Worm (Caenorhabditis elegans) whole organism, late embryonic: ENCODE results near the gene math-37.
"Not testable (repeated sequence)": the region's sequence is repeated elsewhere in the genome, so short reads cannot be mapped to it uniquely, and the experiment has no call there.

ENCODE experiments used
- C38D4.7 ChIP-seq: fragments of 200-800 bp; sonication (Bioruptor generic); optimal IDR thresholded peaks from 2 replicates; lab custom pipeline; 2018; ENCODE audit warnings: mild to moderate bottlenecking, missing genetic modification characterization, moderate library complexity, missing compliant biosample characterization
- K09A11.1 ChIP-seq: sonication (generic microtip); optimal IDR thresholded peaks from 2 replicates; lab custom pipeline; 2017; ENCODE audit warnings: antibody characterized with exemption, mild to moderate bottlenecking, missing genetic modification characterization, missing compliant biosample characterization; ENCODE audit not compliant: insufficient read depth
- ama-1 ChIP-seq: fragments of 150-350 bp; optimal IDR thresholded peaks from 2 replicates; lab custom pipeline; 2014
- ceh-14 ChIP-seq: sonication (generic microtip); optimal IDR thresholded peaks from 2 replicates; lab custom pipeline; 2016; ENCODE audit warnings: missing genotype, missing genetic modification characterization, missing compliant biosample characterization
- ceh-19 ChIP-seq: fragments of 200-800 bp; sonication (Bioruptor generic); optimal IDR thresholded peaks from 2 replicates; lab custom pipeline; 2018; ENCODE audit warnings: mild to moderate bottlenecking, missing genetic modification characterization, missing compliant biosample characterization
- ceh-2 ChIP-seq: sonication (generic microtip); optimal IDR thresholded peaks from 2 replicates; lab custom pipeline; 2016; ENCODE audit warnings: missing genotype, missing genetic modification characterization, missing compliant biosample characterization
- ceh-24 ChIP-seq: sonication (generic microtip); optimal IDR thresholded peaks from 2 replicates; lab custom pipeline; 2016; ENCODE audit warnings: mild to moderate bottlenecking, missing genetic modification characterization, missing compliant biosample characterization
- ceh-30 ChIP-seq: fragments of 150-350 bp; optimal IDR thresholded peaks from 2 replicates; lab custom pipeline; 2014; ENCODE audit warnings: missing biosample characterization, missing genetic modification characterization
- ceh-31 ChIP-seq: sonication (generic microtip); optimal IDR thresholded peaks from 2 replicates; lab custom pipeline; 2016; ENCODE audit warnings: missing genetic modification characterization, missing compliant biosample characterization
- ceh-6 ChIP-seq: fragments of 200-800 bp; sonication (Bioruptor generic); optimal IDR thresholded peaks from 2 replicates; lab custom pipeline; 2018; ENCODE audit warnings: mild to moderate bottlenecking, missing genetic modification characterization, missing compliant biosample characterization
- dve-1 ChIP-seq: sonication (generic microtip); optimal IDR thresholded peaks from 2 replicates; lab custom pipeline; 2017; ENCODE audit warnings: antibody characterized with exemption, mild to moderate bottlenecking, missing genetic modification characterization, missing compliant biosample characterization
- elt-2 ChIP-seq: sonication (generic microtip); optimal IDR thresholded peaks from 2 replicates; lab custom pipeline; 2016; ENCODE audit warnings: missing genetic modification reagents, missing genetic modification characterization, missing compliant biosample characterization
- ets-4 ChIP-seq: sonication (generic microtip); optimal IDR thresholded peaks from 2 replicates; lab custom pipeline; 2016; ENCODE audit warnings: missing genetic modification characterization, missing compliant biosample characterization
- hlh-13 ChIP-seq: fragments of 200-800 bp; sonication (Bioruptor generic); optimal IDR thresholded peaks from 2 replicates; lab custom pipeline; 2018; ENCODE audit warnings: mild to moderate bottlenecking, missing genetic modification characterization, missing compliant biosample characterization
- hlh-15 ChIP-seq: sonication (generic microtip); optimal IDR thresholded peaks from 2 replicates; lab custom pipeline; 2016; ENCODE audit warnings: missing genetic modification characterization, missing compliant biosample characterization
- hlh-6 ChIP-seq: sonication (generic microtip); optimal IDR thresholded peaks from 2 replicates; lab custom pipeline; 2016; ENCODE audit warnings: missing genotype, missing genetic modification characterization, missing compliant biosample characterization
- lim-6 ChIP-seq: sonication (generic microtip); optimal IDR thresholded peaks from 2 replicates; lab custom pipeline; 2016; ENCODE audit warnings: missing genetic modification characterization, missing compliant biosample characterization
- lin-11 ChIP-seq: fragments of 200-800 bp; sonication (Bioruptor generic); optimal IDR thresholded peaks from 2 replicates; lab custom pipeline; 2018; ENCODE audit warnings: mild to moderate bottlenecking, missing genetic modification characterization, missing compliant biosample characterization
- nhr-11 ChIP-seq: fragments of 150-350 bp; optimal IDR thresholded peaks from 2 replicates; lab custom pipeline; 2014; ENCODE audit warnings: missing biosample characterization, missing genetic modification characterization
- odd-2 ChIP-seq: sonication (generic microtip); optimal IDR thresholded peaks from 2 replicates; lab custom pipeline; 2017; ENCODE audit warnings: antibody characterized with exemption, mild to moderate bottlenecking, missing genetic modification characterization, missing compliant biosample characterization
- pat-9 ChIP-seq: fragments of 200-800 bp; sonication (Bioruptor generic); optimal IDR thresholded peaks from 2 replicates; lab custom pipeline; 2018; ENCODE audit warnings: mild to moderate bottlenecking, missing genetic modification characterization, moderate library complexity, missing compliant biosample characterization
- pha-2 ChIP-seq: sonication (generic microtip); optimal IDR thresholded peaks from 2 replicates; lab custom pipeline; 2017; ENCODE audit warnings: mild to moderate bottlenecking, missing genetic modification characterization, missing compliant biosample characterization
- pha-4 ChIP-seq: fragments of 150-350 bp; optimal IDR thresholded peaks from 2 replicates; lab custom pipeline; 2018; ENCODE audit warnings: missing biosample characterization, missing genetic modification reagents, missing genetic modification characterization
- pqm-1 ChIP-seq: sonication (generic microtip); optimal IDR thresholded peaks from 2 replicates; lab custom pipeline; 2016; ENCODE audit warnings: missing genetic modification characterization, missing compliant biosample characterization
- pros-1 ChIP-seq: fragments of 150-350 bp; optimal IDR thresholded peaks from 2 replicates; lab custom pipeline; 2014; ENCODE audit warnings: missing biosample characterization, missing genetic modification reagents, missing genetic modification characterization
- rnt-1 ChIP-seq: sonication (generic microtip); optimal IDR thresholded peaks from 2 replicates; lab custom pipeline; 2016; ENCODE audit warnings: missing genetic modification characterization, missing compliant biosample characterization
- sdc-2 ChIP-seq: sonication (generic microtip); optimal IDR thresholded peaks from 2 replicates; lab custom pipeline; 2016; ENCODE audit warnings: missing genotype, missing genetic modification characterization, missing compliant biosample characterization
- ttx-3 ChIP-seq: sonication (generic microtip); optimal IDR thresholded peaks from 2 replicates; lab custom pipeline; 2016; ENCODE audit warnings: missing genetic modification reagents, missing genetic modification characterization, missing compliant biosample characterization
- unc-3 ChIP-seq, 2 experiments: fragments of 200-800 bp in 1 of 2; sonication (Bioruptor generic) in 1 of 2; sonication (generic microtip) in 1 of 2; conservative IDR thresholded peaks in 1 of 2; optimal IDR thresholded peaks in 1 of 2; 2 replicates each; pipeline versions ENCODE4 v1.3.6 to Lab custom; 2016 to 2022; ENCODE audit warnings: missing compliant biosample characterization in 2 of 2, missing genetic modification characterization in 2 of 2, missing genetic modification reagents in 1 of 2
- unc-42 ChIP-seq: sonication (generic microtip); optimal IDR thresholded peaks from 2 replicates; lab custom pipeline; 2016; ENCODE audit warnings: missing genotype, missing genetic modification characterization, missing compliant biosample characterization
- unc-86 ChIP-seq: sonication (generic microtip); optimal IDR thresholded peaks from 2 replicates; lab custom pipeline; 2016; ENCODE audit warnings: missing genetic modification characterization, missing compliant biosample characterization
- ztf-16 ChIP-seq: sonication (generic microtip); optimal IDR thresholded peaks from 2 replicates; lab custom pipeline; 2017; ENCODE audit warnings: missing genetic modification characterization, missing compliant biosample characterization

Gene math-37

DNA sequence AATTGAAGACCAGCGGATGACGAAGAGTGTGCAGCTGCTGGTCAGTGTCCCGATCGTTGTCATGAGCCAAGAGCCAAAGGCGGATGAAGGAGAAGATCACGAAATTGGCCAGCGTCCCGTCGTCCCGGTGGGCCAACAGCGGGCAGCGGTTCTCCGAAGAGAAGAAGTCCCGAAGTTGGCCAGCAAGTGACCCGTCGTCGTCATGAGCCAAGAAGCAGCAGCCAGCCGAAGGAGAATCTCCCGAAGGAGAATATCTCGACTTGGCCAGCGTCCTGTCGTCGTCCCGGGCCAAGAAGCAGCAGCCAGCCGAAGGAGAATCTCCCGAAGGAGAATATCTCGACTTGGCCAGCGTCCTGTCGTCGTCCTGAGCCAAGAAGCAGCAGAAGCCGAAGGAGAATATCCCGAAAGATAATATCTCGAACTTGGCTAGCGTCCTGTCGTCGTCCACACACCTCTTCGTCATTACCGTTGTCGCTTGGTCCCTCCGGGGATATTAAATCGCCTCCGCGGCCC is 41.4 kb upstream of the math-37 start, which contains the start of gene C33C12.11:
C33C12.11 (minus strand) TSS at position 463 of the 513 bp plus-strand sequence.
- TF ChIP-seq unc-3 (GFP tag; conservative IDR thresholded peaks at IDR 0.05; lab: Robert Waterston, UW); unc-3 (tag; optimal IDR thresholded peaks at IDR 0.05; lab: Kevin White, UChicago); pqm-1 (tag; lab: Kevin White, UChicago); ceh-24 (tag; lab: Kevin White, UChicago): not testable (repeated sequence)

DNA sequence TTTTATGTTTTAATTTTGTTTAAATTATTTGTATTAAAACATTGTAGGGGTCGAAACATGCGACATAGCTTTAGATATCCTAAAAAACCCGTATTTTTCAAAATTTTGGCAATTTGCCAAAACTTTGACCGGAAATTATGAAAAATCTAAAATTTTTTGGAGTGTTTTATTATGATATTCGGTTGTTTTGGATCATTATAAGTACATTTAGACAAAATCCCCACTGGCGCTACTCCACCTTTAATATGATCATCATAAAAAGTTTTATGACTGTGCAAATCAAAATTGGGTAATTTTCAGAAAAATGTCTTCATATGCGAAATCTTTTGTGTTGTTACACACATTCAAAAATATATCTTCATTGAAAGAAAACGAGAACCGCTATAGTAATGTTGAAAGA is 31.7 kb upstream of the math-37 start, which contains the start of gene math-18:
math-18 (plus strand) TSS at position 301 of the 400 bp plus-strand sequence.
- TF ChIP-seq unc-42 (tag; lab: Kevin White, UChicago); ztf-16; K09A11.1 (tag; lab: Kevin White, UChicago): not testable (repeated sequence)

DNA sequence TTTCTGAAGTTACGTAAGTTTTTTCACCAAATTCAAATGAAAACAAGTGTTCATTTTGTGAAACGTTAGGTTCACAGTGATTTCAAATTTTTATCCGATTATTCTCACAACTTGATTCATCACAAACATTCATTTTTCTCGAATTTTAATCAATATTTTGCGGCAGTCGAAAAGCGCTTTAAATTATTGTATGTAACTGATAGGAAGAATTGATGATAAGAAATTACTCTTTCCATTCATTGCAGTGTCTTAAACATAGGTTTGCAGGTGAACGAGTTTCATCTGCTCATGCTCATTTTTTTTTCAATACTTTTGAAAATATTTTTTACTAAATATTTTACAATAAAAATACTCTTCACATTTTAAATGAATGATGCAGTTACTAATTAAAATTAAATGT is 30.5 kb upstream of the math-37 start:
- TF ChIP-seq ceh-30 (tag; lab: Kevin White, UChicago) (no peak), K09A11.1 (tag; lab: Kevin White, UChicago) (no peak), ttx-3 (tag; lab: Kevin White, UChicago) (no peak), pha-4 (no peak), ceh-19 (no peak), ceh-31 (tag; lab: Kevin White, UChicago) (no peak), lin-11 (tag; lab: Kevin White, UChicago) (no peak), pha-2 (tag; lab: Kevin White, UChicago) (no peak), ceh-6 (GFP tag; lab: Kevin White, UChicago) (no peak), elt-2 (tag; lab: Kevin White, UChicago) (no peak), ceh-2 (no peak), hlh-13 (GFP tag; lab: Kevin White, UChicago) (no peak), pat-9 (tag; lab: Kevin White, UChicago) (no peak), ama-1 (lab: Kevin White, UChicago) (no peak), sdc-2 (tag; lab: Kevin White, UChicago) (no peak), ceh-14 (tag; lab: Kevin White, UChicago) (no peak)
- TF ChIP-seq, all 69 proteins: peak for 0

DNA sequence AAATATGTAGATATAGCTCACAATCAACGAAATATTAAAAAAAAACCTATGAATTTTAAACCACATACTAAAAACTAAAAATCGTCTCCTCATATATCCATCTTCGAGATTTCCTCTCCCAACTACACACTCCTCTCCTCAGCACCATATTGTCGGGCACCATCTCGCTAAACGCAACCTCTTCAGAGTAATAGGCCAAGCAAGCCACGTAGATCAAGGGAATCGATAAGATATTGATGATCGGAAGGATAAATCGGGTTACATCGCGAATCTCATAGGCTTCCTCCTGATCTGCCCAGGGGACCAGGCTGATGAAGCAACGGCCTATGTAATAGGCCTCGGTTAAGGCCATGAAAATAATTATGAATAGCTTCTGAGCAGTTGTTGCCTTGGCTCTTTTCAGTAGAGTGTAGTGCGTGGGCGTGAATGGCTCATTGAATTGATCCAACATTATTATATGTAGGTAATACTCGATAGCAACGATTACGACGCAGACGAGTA is 28.5 kb upstream of the math-37 start, which contains the start of the genes C40A11.7 and C40A11.8:
C40A11.7 (minus strand) TSS at position 101 of the 501 bp plus-strand sequence.
C40A11.8 (minus strand) TSS at position 451 of the 501 bp plus-strand sequence.
- TF ChIP-seq dve-1 (tag; lab: Kevin White, UChicago) (no peak), nhr-11 (tag; lab: Kevin White, UChicago) (no peak), ceh-6 (GFP tag; lab: Kevin White, UChicago) (no peak), pros-1 (no peak), hlh-15 (tag; lab: Kevin White, UChicago) (no peak), K09A11.1 (tag; lab: Kevin White, UChicago) (no peak), C38D4.7 (no peak), hlh-6 (tag; lab: Kevin White, UChicago) (no peak)

DNA sequence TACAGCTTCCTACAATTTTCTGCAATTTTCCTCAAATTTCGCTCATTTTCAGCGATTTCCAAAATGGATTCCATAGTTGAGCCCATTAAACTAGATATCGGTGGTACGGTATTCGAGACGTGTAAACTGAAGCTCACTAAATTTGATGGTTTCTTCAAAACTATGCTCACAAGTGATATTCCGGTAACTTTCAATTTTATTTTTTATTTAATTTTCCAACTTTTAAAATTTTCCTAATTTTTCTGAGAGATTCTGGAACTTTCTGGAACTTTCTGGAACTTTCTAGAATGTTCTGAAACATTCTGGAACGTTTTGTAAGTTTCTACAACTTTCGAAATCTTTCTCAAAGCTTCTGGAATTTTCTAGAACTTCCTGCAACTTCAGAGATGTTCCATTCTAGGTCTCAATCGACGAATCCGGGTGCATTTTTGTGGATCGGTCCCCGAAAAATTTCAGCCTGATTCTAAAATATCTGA is 24.9 kb upstream of the math-37 start, which contains the start of gene C40A11.2:
C40A11.2 (plus strand) TSS at position 51 of the 476 bp plus-strand sequence.
- TF ChIP-seq ttx-3 (tag; lab: Kevin White, UChicago) (no peak), ets-4 (tag; lab: Kevin White, UChicago) (no peak), odd-2 (tag; lab: Kevin White, UChicago) (no peak), sdc-2 (tag; lab: Kevin White, UChicago) (no peak), unc-86 (no peak), rnt-1 (no peak), lim-6 (tag; lab: Kevin White, UChicago) (no peak), hlh-15 (tag; lab: Kevin White, UChicago) (no peak)
